Worm (Caenorhabditis elegans): ENCODE data around the gene snpc-3.4.
A peak's percentile ranks its signal among the peaks of the same experiment; 100 is the strongest.

Gene snpc-3.4

DNA sequence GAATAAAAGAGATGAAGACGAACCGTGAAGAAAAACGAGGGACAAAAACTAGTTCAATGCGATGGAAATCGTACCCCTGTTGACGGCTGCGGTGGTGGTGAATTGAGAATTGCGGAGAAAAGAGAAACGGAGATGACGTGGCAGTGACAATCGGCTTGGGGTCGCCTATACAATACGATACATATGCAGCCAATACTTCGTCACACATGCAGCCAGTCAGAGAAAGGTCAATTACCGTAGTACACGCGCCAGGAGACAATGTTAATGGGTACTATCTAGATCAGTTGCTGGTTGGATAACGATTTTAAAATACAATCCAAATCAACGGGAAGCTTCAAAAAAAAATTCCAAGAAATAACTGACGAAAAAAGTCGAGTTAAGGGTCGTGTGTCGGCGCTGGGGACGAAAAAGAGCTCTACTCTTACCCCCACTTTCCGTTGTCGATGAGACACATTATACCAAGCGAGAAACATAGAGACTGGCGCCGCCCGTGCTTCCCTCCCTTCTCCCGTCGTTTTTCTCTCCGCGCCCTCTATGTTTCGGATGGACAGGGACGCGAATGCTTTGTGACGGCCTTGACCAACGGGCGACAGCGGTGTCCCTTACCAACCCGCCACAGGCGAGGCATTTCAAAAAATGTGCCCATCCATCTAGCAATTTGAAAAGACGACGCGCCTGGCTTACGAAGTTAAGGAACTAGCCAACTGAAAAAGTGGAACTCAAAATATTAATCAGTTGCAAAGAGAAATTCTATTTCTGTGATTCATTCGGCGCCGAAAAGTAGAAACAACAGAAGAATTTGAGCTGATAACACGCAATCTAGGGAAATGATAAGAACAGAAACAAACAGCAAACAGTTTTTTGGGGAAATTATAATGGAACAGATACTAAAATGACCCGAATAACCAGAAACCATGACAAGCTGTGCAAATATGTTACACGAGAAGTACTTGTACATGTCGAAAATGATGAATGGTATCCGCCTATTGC lies 951 bp upstream of the snpc-3.4 start (continued):
- TF ChIP-seq ceh-90 (tag; optimal IDR thresholded peaks at IDR 0.05): no peak
- no peak for TF ChIP-seq aha-1 (tag; optimal IDR thresholded peaks at IDR 0.05)
- TF ChIP-seq C34B4.2 (tag; optimal IDR thresholded peaks at IDR 0.05): no peak
- TF ChIP-seq nhr-90 (tag; optimal IDR thresholded peaks at IDR 0.05; ENCODE audit: poor library complexity): no peak
- TF ChIP-seq lin-15B (tag; optimal IDR thresholded peaks at IDR 0.05): no peak
- TF ChIP-seq C16A3.4 (tag; optimal IDR thresholded peaks at IDR 0.05): no peak
- no peak for TF ChIP-seq snpc-4 (tag; optimal IDR thresholded peaks at IDR 0.05)
- no peak for TF ChIP-seq unc-86 (tag; optimal IDR thresholded peaks at IDR 0.05)
- TF ChIP-seq irx-1 (tag; optimal IDR thresholded peaks at IDR 0.05): peak; percentile 7
- no peak for TF ChIP-seq nhr-84 (tag; optimal IDR thresholded peaks at IDR 0.05)
- TF ChIP-seq mab-9 (GFP tag; IDR thresholded peaks at IDR 0.05): 0 out of 2 replicates have a peak, but pooled peaks have one; percentile 9
- no peak for TF ChIP-seq sptf-1 (tag; optimal IDR thresholded peaks at IDR 0.05)
- peak in 1 of 2 experiments; percentile 34 for TF ChIP-seq ztf-11 (tag; optimal IDR thresholded peaks at IDR 0.05)
- no peak for TF ChIP-seq fkh-8 (tag; optimal IDR thresholded peaks at IDR 0.05)
- no peak for TF ChIP-seq isw-1 (GFP tag; IDR thresholded peaks at IDR 0.05)
- TF ChIP-seq nhr-28 (tag; optimal IDR thresholded peaks at IDR 0.05): no peak
- TF ChIP-seq ceh-63 (GFP tag; optimal IDR thresholded peaks at IDR 0.05): no peak
- TF ChIP-seq nhr-12 (tag; optimal IDR thresholded peaks at IDR 0.05): no peak
- TF ChIP-seq nhr-47 (tag; optimal IDR thresholded peaks at IDR 0.05): peak; percentile 6
- TF ChIP-seq nhr-19 (GFP tag; conservative IDR thresholded peaks at IDR 0.05): no peak
- TF ChIP-seq grh-1 (GFP tag; IDR thresholded peaks at IDR 0.05): no peak
- no peak for TF ChIP-seq fkh-4 (tag; optimal IDR thresholded peaks at IDR 0.05; ENCODE audit: borderline replicate concordance)
- TF ChIP-seq nhr-77 (tag; optimal IDR thresholded peaks at IDR 0.05): no peak
- TF ChIP-seq unc-62 (GFP tag; optimal IDR thresholded peaks at IDR 0.05): no peak
- no peak for TF ChIP-seq elt-3 (tag; optimal IDR thresholded peaks at IDR 0.05)
- peak; percentile 10 for TF ChIP-seq snu-23 (GFP tag; optimal IDR thresholded peaks at IDR 0.05)
- TF ChIP-seq F16B12.6 (tag; optimal IDR thresholded peaks at IDR 0.05): peak; percentile 4
- TF ChIP-seq swsn-7 (tag; optimal IDR thresholded peaks at IDR 0.05): peak; percentile 23
- no peak for TF ChIP-seq mep-1 (tag; optimal IDR thresholded peaks at IDR 0.05)
- no peak for TF ChIP-seq egl-13 (tag; optimal IDR thresholded peaks at IDR 0.05)
- TF ChIP-seq egl-27 (tag; optimal IDR thresholded peaks at IDR 0.05): no peak
- TF ChIP-seq mdl-1 (tag; optimal IDR thresholded peaks at IDR 0.05): no peak
- TF ChIP-seq nhr-71 (tag; optimal IDR thresholded peaks at IDR 0.05): peak; percentile 11
- no peak for TF ChIP-seq sup-37 (GFP tag; optimal IDR thresholded peaks at IDR 0.05)
- TF ChIP-seq hlh-17 (GFP tag; optimal IDR thresholded peaks at IDR 0.05; ENCODE audit: borderline replicate concordance): no peak
- no peak for TF ChIP-seq sox-4 (tag; optimal IDR thresholded peaks at IDR 0.05)
- TF ChIP-seq nhr-237 (tag; optimal IDR thresholded peaks at IDR 0.05): no peak
- no peak for TF ChIP-seq unc-98 (GFP tag; IDR thresholded peaks at IDR 0.05)
- peak; percentile 22 for TF ChIP-seq elt-2 (tag; optimal IDR thresholded peaks at IDR 0.05)
- TF ChIP-seq hpl-2 (GFP tag; optimal IDR thresholded peaks at IDR 0.05): no peak
- peak; percentile 66 for TF ChIP-seq blmp-1 (tag; optimal IDR thresholded peaks at IDR 0.05)
- TF ChIP-seq skn-1 (tag; optimal IDR thresholded peaks at IDR 0.05): no peak
- TF ChIP-seq mef-2 (tag; optimal IDR thresholded peaks at IDR 0.05): no peak
- TF ChIP-seq unc-130 (tag; optimal IDR thresholded peaks at IDR 0.05): peak; percentile 5
- no peak for TF ChIP-seq nhr-85 (tag)
- no peak for TF ChIP-seq lir-3 (tag; optimal IDR thresholded peaks at IDR 0.05; ENCODE audit: poor library complexity)
- TF ChIP-seq Y116A8C.19 (tag; optimal IDR thresholded peaks at IDR 0.05; ENCODE audit: borderline replicate concordance): no peak
- TF ChIP-seq lin-13 (GFP tag; optimal IDR thresholded peaks at IDR 0.05): no peak
- no peak for TF ChIP-seq dsc-1 (tag; optimal IDR thresholded peaks at IDR 0.05)
- no peak for TF ChIP-seq ztf-4 (tag; optimal IDR thresholded peaks at IDR 0.05)
- TF ChIP-seq hlh-4 (tag; optimal IDR thresholded peaks at IDR 0.05): no peak
